Worm (Caenorhabditis elegans): Measurements from ENCODE around the gene abu-2.
A peak's percentile ranks its signal among the peaks of the same experiment; 100 is the strongest.

DNA sequence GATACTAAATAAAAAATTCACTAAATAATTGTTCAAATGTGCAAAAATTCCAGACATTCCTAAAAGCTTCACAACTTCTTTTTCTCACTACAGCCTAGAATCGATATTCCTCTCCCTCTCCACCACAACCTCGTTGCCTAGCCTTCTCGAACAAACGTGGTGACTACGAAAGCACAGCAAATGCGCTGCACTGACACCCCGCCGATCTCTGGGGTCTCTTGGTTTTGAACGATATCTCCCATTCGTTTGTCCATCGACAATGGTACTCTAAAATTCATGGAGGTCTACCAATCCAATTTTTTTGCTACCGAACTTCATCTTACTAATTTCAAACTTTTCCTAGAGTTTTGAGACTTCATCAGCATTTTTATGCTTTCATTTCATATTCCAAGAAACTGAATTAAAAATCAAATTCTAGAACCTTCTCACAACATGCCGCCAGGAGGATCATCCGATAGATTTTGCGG lies 39.9 kb upstream of the abu-2 start, which contains the start of gene W05H7.1:
- no peak for TF ChIP-seq ceh-82 (tag; optimal IDR thresholded peaks at IDR 0.05)
- no peak for TF ChIP-seq nhr-77 (tag; optimal IDR thresholded peaks at IDR 0.05)
- no peak for TF ChIP-seq lsy-12 (tag; optimal IDR thresholded peaks at IDR 0.05)
- peak; percentile 63 for TF ChIP-seq nhr-25 (tag; optimal IDR thresholded peaks at IDR 0.05)
- no peak for TF ChIP-seq unc-39 (tag; optimal IDR thresholded peaks at IDR 0.05)
- TF ChIP-seq ama-1 (optimal IDR thresholded peaks at IDR 0.05), result no peak
- peak; percentile 62 for TF ChIP-seq pha-4 (tag; optimal IDR thresholded peaks at IDR 0.05)
- TF ChIP-seq jun-1 (tag; optimal IDR thresholded peaks at IDR 0.05), result no peak
- peak; percentile 15 for TF ChIP-seq elt-2 (tag; optimal IDR thresholded peaks at IDR 0.05)
- TF ChIP-seq unc-62 (GFP tag; optimal IDR thresholded peaks at IDR 0.05), result no peak
- TF ChIP-seq skn-1 (tag; optimal IDR thresholded peaks at IDR 0.05), result no peak
